Worm (Caenorhabditis elegans): Measurements from ENCODE around the gene K01A2.4.

The K01A2.4 gene

ce11 chrII:325639-326350 is 18.5 kb downstream of the K01A2.4 start, which contains the start of gene sgcb-1:
TSS of gene sgcb-1 (plus strand) at chrII:326300.
- no peak for TF ChIP-seq ztf-4 (tag; optimal IDR thresholded peaks at IDR 0.05)
- TF ChIP-seq R02D3.7 (tag; optimal IDR thresholded peaks at IDR 0.05) = no peak
- no peak for TF ChIP-seq aly-2 (tag; optimal IDR thresholded peaks at IDR 0.05)
- TF ChIP-seq jun-1 (tag; optimal IDR thresholded peaks at IDR 0.05) = no peak
- no peak for TF ChIP-seq daf-12 (tag; optimal IDR thresholded peaks at IDR 0.05)

- TF ChIP-seq nhr-12 (tag; optimal IDR thresholded peaks at IDR 0.05) = no peak
- no peak for TF ChIP-seq nhr-67 (tag; optimal IDR thresholded peaks at IDR 0.05)
- TF ChIP-seq nhr-25 (tag; optimal IDR thresholded peaks at IDR 0.05) = no peak
- TF ChIP-seq nhr-11 (tag; optimal IDR thresholded peaks at IDR 0.05) = no peak
- no peak for TF ChIP-seq nhr-28 (tag; optimal IDR thresholded peaks at IDR 0.05)
- no peak for TF ChIP-seq pha-4 (tag; optimal IDR thresholded peaks at IDR 0.05)
- TF ChIP-seq ceh-9 (tag; optimal IDR thresholded peaks at IDR 0.05) = no peak
- TF ChIP-seq nhr-76 (tag; optimal IDR thresholded peaks at IDR 0.05) = no peak
- no peak for TF ChIP-seq R02D3.7 (tag; optimal IDR thresholded peaks at IDR 0.05)
- TF ChIP-seq egl-27 (tag; optimal IDR thresholded peaks at IDR 0.05) = no peak
- no peak for TF ChIP-seq jun-1 (tag; optimal IDR thresholded peaks at IDR 0.05)
- no peak for TF ChIP-seq egl-5 (tag; optimal IDR thresholded peaks at IDR 0.05)
- no peak for TF ChIP-seq fkh-2 (tag; optimal IDR thresholded peaks at IDR 0.05)
- TF ChIP-seq mml-1 (tag; optimal IDR thresholded peaks at IDR 0.05) = no peak
- no peak for TF ChIP-seq unc-62 (GFP tag; optimal IDR thresholded peaks at IDR 0.05)
- no peak for TF ChIP-seq lin-15B (tag; optimal IDR thresholded peaks at IDR 0.05)
- no peak for TF ChIP-seq sea-2 (GFP tag; optimal IDR thresholded peaks at IDR 0.05)
- TF ChIP-seq ZK546.5 (tag; optimal IDR thresholded peaks at IDR 0.05) = no peak
- no peak for TF ChIP-seq nhr-43 (tag; optimal IDR thresholded peaks at IDR 0.05; ENCODE audit: poor library complexity, severe bottlenecking)
These were observed 25.2 kb downstream of the K01A2.4 start, which contains the start of gene cbn-1 for ce11 chrII:332419-332818. TSS of gene cbn-1 (minus strand) at chrII:332519.

- TF ChIP-seq jun-1 (tag; optimal IDR thresholded peaks at IDR 0.05) (no peak), nhr-77 (tag; optimal IDR thresholded peaks at IDR 0.05) (no peak), nhr-23 (tag; optimal IDR thresholded peaks at IDR 0.05) (peak; percentile 15), lin-15B (tag; optimal IDR thresholded peaks at IDR 0.05) (no peak), ztf-4 (tag; optimal IDR thresholded peaks at IDR 0.05) (no peak), nhr-25 (tag; optimal IDR thresholded peaks at IDR 0.05) (no peak), unc-62 (GFP tag; optimal IDR thresholded peaks at IDR 0.05) (no peak), elt-2 (tag; optimal IDR thresholded peaks at IDR 0.05) (peak; percentile 34), fos-1 (tag; optimal IDR thresholded peaks at IDR 0.05) (no peak), elt-3 (tag; optimal IDR thresholded peaks at IDR 0.05) (no peak), ztf-11 (tag; optimal IDR thresholded peaks at IDR 0.05) (no peak), nhr-76 (tag; optimal IDR thresholded peaks at IDR 0.05) (no peak)
These were observed 26.7 kb downstream of the K01A2.4 start for ce11 chrII:333853-334449.

ce11 chrII:334828-335227 is 27.6 kb downstream of the K01A2.4 start:
- TF ChIP-seq unc-39 (tag; optimal IDR thresholded peaks at IDR 0.05) (no peak), fkh-2 (tag; optimal IDR thresholded peaks at IDR 0.05) (no peak), skn-1 (tag; optimal IDR thresholded peaks at IDR 0.05) (no peak), pqm-1 (tag; optimal IDR thresholded peaks at IDR 0.05) (no peak), tbx-2 (tag; optimal IDR thresholded peaks at IDR 0.05) (no peak), elt-1 (tag; optimal IDR thresholded peaks at IDR 0.05) (no peak), sea-2 (GFP tag; optimal IDR thresholded peaks at IDR 0.05) (no peak), nhr-25 (tag; optimal IDR thresholded peaks at IDR 0.05) (no peak), elt-3 (tag; optimal IDR thresholded peaks at IDR 0.05) (no peak), snpc-4 (tag; optimal IDR thresholded peaks at IDR 0.05) (no peak), nhr-76 (tag; optimal IDR thresholded peaks at IDR 0.05) (no peak), hmg-11 (tag; optimal IDR thresholded peaks at IDR 0.05) (no peak), nhr-28 (tag; optimal IDR thresholded peaks at IDR 0.05) (no peak), daf-12 (tag; optimal IDR thresholded peaks at IDR 0.05) (no peak), fos-1 (tag; optimal IDR thresholded peaks at IDR 0.05) (no peak), eor-1 (tag; optimal IDR thresholded peaks at IDR 0.05) (no peak), nhr-43 (tag; optimal IDR thresholded peaks at IDR 0.05; ENCODE audit: poor library complexity, severe bottlenecking) (no peak), ceh-16 (tag; optimal IDR thresholded peaks at IDR 0.05) (no peak)

Data from whole organism, L3 larva.